ENCODE assay signal across 5 worm cellular contexts in the genomic region with DNA sequence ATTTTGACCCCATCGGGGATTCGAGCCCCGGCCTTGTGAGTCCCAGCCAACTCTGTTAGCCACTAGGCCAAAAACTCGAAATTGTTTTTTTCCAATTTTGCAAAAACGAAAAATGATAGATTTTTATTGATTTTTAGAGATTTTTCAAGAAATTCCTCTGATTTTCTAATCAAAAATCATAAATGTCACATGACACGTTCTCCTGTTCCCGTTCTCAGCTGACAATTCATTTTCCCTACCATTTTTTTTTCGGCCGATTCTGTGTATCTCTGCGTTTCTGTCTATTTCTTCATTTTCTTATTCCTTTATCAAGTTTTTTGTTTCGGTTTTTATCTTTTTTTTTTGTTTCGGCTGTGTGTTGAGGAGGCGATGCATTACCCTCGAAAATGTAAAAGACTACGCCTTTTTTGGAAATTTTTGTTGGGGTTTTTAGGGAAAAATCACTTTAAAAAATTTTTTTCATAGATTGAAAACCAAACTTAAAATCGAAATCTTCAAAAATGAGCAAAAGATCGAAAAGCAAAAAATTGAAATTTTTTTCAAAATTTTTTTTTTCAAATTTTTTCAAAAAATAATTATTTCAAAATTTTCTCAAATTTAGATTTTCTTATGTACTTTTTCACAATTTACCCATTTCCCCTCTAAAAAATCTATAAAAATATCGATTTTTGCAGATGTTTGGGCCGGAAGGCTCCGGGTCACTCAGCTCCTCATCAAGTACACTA.
TF ChIP-seq lines count a peak whose summit lies in the region.

A gene (plus strand): TSS at position 675 of the 725 bp plus-strand sequence.

TF ChIP-seq in whole organism, L1 larva, 84 proteins besides CTCF, POLR2A, EP300 and RAD21 (continues in another document):
- TF ChIP-seq nhr-85 (tag; lab: Kevin White, UChicago) (peak; percentile 78), efl-1 (optimal IDR thresholded peaks at IDR 0.05; lab: Kevin White, UChicago) (no peak), efl-1 (GFP tag; optimal IDR thresholded peaks at IDR 0.05 in 1 of 2; lab: Kevin White, UChicago) (peak in 1 of 2 experiments; percentile 60), mef-2 (tag; optimal IDR thresholded peaks at IDR 0.05; lab: Kevin White, UChicago) (no peak), nhr-76 (tag; optimal IDR thresholded peaks at IDR 0.05; lab: Kevin White, UChicago) (no peak), blmp-1 (tag; optimal IDR thresholded peaks at IDR 0.05; lab: Kevin White, UChicago) (peak; percentile 63), lin-14 (GFP tag; optimal IDR thresholded peaks at IDR 0.05; lab: Kevin White, UChicago) (peak; percentile 36), ets-5 (GFP tag; IDR thresholded peaks at IDR 0.05; lab: Robert Waterston, UW) (no peak), fos-1 (tag; optimal IDR thresholded peaks at IDR 0.05; lab: Kevin White, UChicago) (no peak), nhr-12 (tag; optimal IDR thresholded peaks at IDR 0.05; lab: Kevin White, UChicago) (no peak), snpc-4 (tag; optimal IDR thresholded peaks at IDR 0.05; lab: Kevin White, UChicago) (no peak), lin-35 (GFP tag; optimal IDR thresholded peaks at IDR 0.05; lab: Kevin White, UChicago) (peak in 1 of 2 experiments; percentile 6), ceh-82 (tag; optimal IDR thresholded peaks at IDR 0.05; lab: Kevin White, UChicago) (no peak), fkh-10 (GFP tag; optimal IDR thresholded peaks at IDR 0.05; lab: Kevin White, UChicago) (no peak), elt-3 (tag; optimal IDR thresholded peaks at IDR 0.05; lab: Kevin White, UChicago) (peak in 1 of 6 experiments; percentile 3), elt-2 (tag; optimal IDR thresholded peaks at IDR 0.05; lab: Kevin White, UChicago) (peak; percentile 30), zip-4 (GFP tag; optimal IDR thresholded peaks at IDR 0.05; lab: Kevin White, UChicago) (no peak)

TF ChIP-seq in whole organism, L2 larva, 48 proteins besides CTCF, POLR2A, EP300 and RAD21:
- TF ChIP-seq ama-1 (optimal IDR thresholded peaks at IDR 0.05; lab: Kevin White, UChicago) (no peak), sma-3 (GFP tag; optimal IDR thresholded peaks at IDR 0.05; lab: Kevin White, UChicago) (peak; percentile 36), fos-1 (tag; optimal IDR thresholded peaks at IDR 0.05; lab: Kevin White, UChicago) (peak; percentile 19), blmp-1 (tag; optimal IDR thresholded peaks at IDR 0.05; lab: Kevin White, UChicago; ENCODE audit: insufficient read depth) (peak; percentile 32), F13H6.1 (tag; optimal IDR thresholded peaks at IDR 0.05; lab: Kevin White, UChicago) (peak; percentile 9), lsy-2 (tag; optimal IDR thresholded peaks at IDR 0.05; lab: Kevin White, UChicago) (peak in 1 of 2 experiments; percentile 18), sma-9 (GFP tag; optimal IDR thresholded peaks at IDR 0.05; lab: Kevin White, UChicago) (peak; percentile 42), sma-9 (tag; optimal IDR thresholded peaks at IDR 0.05; lab: Kevin White, UChicago) (no peak), nhr-25 (tag; optimal IDR thresholded peaks at IDR 0.05; lab: Kevin White, UChicago) (peak; percentile 59), gmeb-1 (tag; optimal IDR thresholded peaks at IDR 0.05; lab: Kevin White, UChicago) (peak; percentile 3), nhr-23 (tag; optimal IDR thresholded peaks at IDR 0.05; lab: Kevin White, UChicago) (no peak), nhr-21 (tag; optimal IDR thresholded peaks at IDR 0.05; lab: Kevin White, UChicago) (peak; percentile 14), crh-2 (tag; optimal IDR thresholded peaks at IDR 0.05; lab: Kevin White, UChicago) (peak; percentile 61), mbf-1 (tag; optimal IDR thresholded peaks at IDR 0.05; lab: Kevin White, UChicago) (no peak)

TF ChIP-seq in whole organism, L3 larva, 47 proteins besides CTCF, POLR2A, EP300 and RAD21 (continues in another document):
- TF ChIP-seq ztf-11 (tag; optimal IDR thresholded peaks at IDR 0.05; lab: Kevin White, UChicago) (no peak), nhr-77 (tag; optimal IDR thresholded peaks at IDR 0.05; lab: Kevin White, UChicago) (no peak), lsy-12 (tag; optimal IDR thresholded peaks at IDR 0.05; lab: Kevin White, UChicago) (no peak), ztf-4 (tag; optimal IDR thresholded peaks at IDR 0.05; lab: Kevin White, UChicago) (no peak), fkh-2 (tag; optimal IDR thresholded peaks at IDR 0.05; lab: Kevin White, UChicago) (no peak), unc-39 (tag; optimal IDR thresholded peaks at IDR 0.05; lab: Kevin White, UChicago) (no peak), nfya-1 (tag; optimal IDR thresholded peaks at IDR 0.05; lab: Kevin White, UChicago; ENCODE audit: insufficient read depth) (peak; percentile 29), tbx-2 (tag; optimal IDR thresholded peaks at IDR 0.05; lab: Kevin White, UChicago) (no peak), ZK546.5 (tag; optimal IDR thresholded peaks at IDR 0.05; lab: Kevin White, UChicago) (no peak), nhr-23 (tag; optimal IDR thresholded peaks at IDR 0.05; lab: Kevin White, UChicago) (peak; percentile 74), nhr-76 (tag; optimal IDR thresholded peaks at IDR 0.05; lab: Kevin White, UChicago) (no peak), lin-39 (tag; optimal IDR thresholded peaks at IDR 0.05; lab: Kevin White, UChicago) (no peak), hmg-11 (tag; optimal IDR thresholded peaks at IDR 0.05; lab: Kevin White, UChicago) (no peak), nhr-12 (tag; optimal IDR thresholded peaks at IDR 0.05; lab: Kevin White, UChicago) (no peak), lin-15B (tag; optimal IDR thresholded peaks at IDR 0.05; lab: Kevin White, UChicago) (no peak), aly-2 (tag; optimal IDR thresholded peaks at IDR 0.05; lab: Kevin White, UChicago) (no peak), nhr-237 (tag; optimal IDR thresholded peaks at IDR 0.05; lab: Kevin White, UChicago) (no peak), mml-1 (tag; optimal IDR thresholded peaks at IDR 0.05; lab: Kevin White, UChicago) (no peak), fkh-10 (GFP tag; optimal IDR thresholded peaks at IDR 0.05; lab: Kevin White, UChicago) (no peak), pqm-1 (tag; optimal IDR thresholded peaks at IDR 0.05; lab: Kevin White, UChicago) (peak; percentile 41)

TF ChIP-seq in whole organism, L4 larva, 104 proteins besides CTCF, POLR2A, EP300 and RAD21 (continues in another document):
- TF ChIP-seq nhr-102 (tag; optimal IDR thresholded peaks at IDR 0.05; lab: Kevin White, UChicago), result peak; percentile 28
- peak in 1 of 2 experiments; percentile 48 for TF ChIP-seq lsy-2 (tag; optimal IDR thresholded peaks at IDR 0.05; lab: Kevin White, UChicago)
- peak; percentile 35 for TF ChIP-seq nhr-10 (tag; optimal IDR thresholded peaks at IDR 0.05; lab: Kevin White, UChicago)
- no peak for TF ChIP-seq nhr-111 (GFP tag; optimal IDR thresholded peaks at IDR 0.05; lab: Kevin White, UChicago)
- TF ChIP-seq mxl-2 (GFP tag; conservative IDR thresholded peaks at IDR 0.05; lab: Robert Waterston, UW), result no peak
- peak; percentile 24 for TF ChIP-seq lin-13 (GFP tag; optimal IDR thresholded peaks at IDR 0.05; lab: Kevin White, UChicago)
- TF ChIP-seq unc-62 (GFP tag; optimal IDR thresholded peaks at IDR 0.05 in 1 of 2; lab: Kevin White, UChicago), result peak in 1 of 2 experiments; percentile 77
- TF ChIP-seq unc-62 (tag; optimal IDR thresholded peaks at IDR 0.05; lab: Kevin White, UChicago), result no peak
- TF ChIP-seq tra-1 (GFP tag; IDR thresholded peaks at IDR 0.05; lab: Robert Waterston, UW), result peak; percentile 83
- no peak for TF ChIP-seq hif-1 (tag; optimal IDR thresholded peaks at IDR 0.05; lab: Kevin White, UChicago)
- peak; percentile 92 for TF ChIP-seq hlh-11 (tag; optimal IDR thresholded peaks at IDR 0.05; lab: Kevin White, UChicago)
- TF ChIP-seq daf-16 (GFP tag; optimal IDR thresholded peaks at IDR 0.05; lab: Kevin White, UChicago), result no peak
- TF ChIP-seq daf-16 (tag; optimal IDR thresholded peaks at IDR 0.05; lab: Kevin White, UChicago), result peak; percentile 52
- TF ChIP-seq pqm-1 (tag; optimal IDR thresholded peaks at IDR 0.05; lab: Kevin White, UChicago), result peak; percentile 60
- peak; percentile 86 for TF ChIP-seq dmd-6 (GFP tag; IDR thresholded peaks at IDR 0.05; lab: Robert Waterston, UW)
- no peak for TF ChIP-seq nhr-25 (tag; optimal IDR thresholded peaks at IDR 0.05; lab: Kevin White, UChicago; ENCODE audit: borderline replicate concordance, insufficient read depth)
- TF ChIP-seq aha-1 (tag; lab: Kevin White, UChicago), result peak; percentile 82
- TF ChIP-seq dve-1 (tag; optimal IDR thresholded peaks at IDR 0.05; lab: Kevin White, UChicago; ENCODE audit: insufficient read depth), result peak; percentile 84
- TF ChIP-seq hlh-30 (tag; optimal IDR thresholded peaks at IDR 0.05; lab: Kevin White, UChicago; ENCODE audit: insufficient read depth), result peak; percentile 88

TF ChIP-seq in whole organism, young adult, 124 proteins besides CTCF, POLR2A, EP300 and RAD21 (continues in another document):
- TF ChIP-seq hlh-26 (GFP tag; conservative IDR thresholded peaks at IDR 0.05; lab: Robert Waterston, UW), result no peak
- TF ChIP-seq attf-3 (GFP tag; conservative IDR thresholded peaks at IDR 0.05; lab: Robert Waterston, UW), result no peak
- no peak for TF ChIP-seq snpc-1.3 (tag; optimal IDR thresholded peaks at IDR 0.05; lab: Kevin White, UChicago; ENCODE audit: insufficient read depth)
- TF ChIP-seq sdz-38 (tag; optimal IDR thresholded peaks at IDR 0.05; lab: Kevin White, UChicago), result no peak
- peak; percentile 24; the same call in 1 of the 2 replicates for TF ChIP-seq nfyb-1 (GFP tag; IDR thresholded peaks at IDR 0.05; lab: Robert Waterston, UW)
- TF ChIP-seq K11D2.4 (GFP tag; IDR thresholded peaks at IDR 0.05; lab: Robert Waterston, UW), result peak; percentile 69
- no peak for TF ChIP-seq Y56A3A.18 (GFP tag; IDR thresholded peaks at IDR 0.05; lab: Robert Waterston, UW)
- TF ChIP-seq let-526 (GFP tag; IDR thresholded peaks at IDR 0.05; lab: Robert Waterston, UW), result no peak
- no peak for TF ChIP-seq chd-7 (tag; optimal IDR thresholded peaks at IDR 0.05; lab: Kevin White, UChicago)
- TF ChIP-seq ztf-26 (tag; optimal IDR thresholded peaks at IDR 0.05; lab: Kevin White, UChicago), result peak; percentile 50
- no peak for TF ChIP-seq F33H1.4 (GFP tag; IDR thresholded peaks at IDR 0.05; lab: Robert Waterston, UW)
- no peak for TF ChIP-seq F55B11.4 (tag; optimal IDR thresholded peaks at IDR 0.05; lab: Kevin White, UChicago; ENCODE audit: borderline replicate concordance, insufficient read depth)
- TF ChIP-seq cebp-1 (GFP tag; IDR thresholded peaks at IDR 0.05; lab: Robert Waterston, UW), result no peak
- peak; percentile 53 for TF ChIP-seq cebp-1 (tag; optimal IDR thresholded peaks at IDR 0.05; lab: Kevin White, UChicago)
- no peak for TF ChIP-seq ZK185.1 (tag; optimal IDR thresholded peaks at IDR 0.05; lab: Kevin White, UChicago; ENCODE audit: poor library complexity, severe bottlenecking)
- no peak for TF ChIP-seq F52B5.7 (tag; optimal IDR thresholded peaks at IDR 0.05; lab: Kevin White, UChicago)
- TF ChIP-seq rec-8 (tag; optimal IDR thresholded peaks at IDR 0.05; lab: Kevin White, UChicago), result no peak
- TF ChIP-seq die-1 (tag; optimal IDR thresholded peaks at IDR 0.05; lab: Kevin White, UChicago), result no peak
- TF ChIP-seq bed-1 (GFP tag; IDR thresholded peaks at IDR 0.05; lab: Robert Waterston, UW), result no peak
- peak; percentile 33 for TF ChIP-seq attf-5 (GFP tag; optimal IDR thresholded peaks at IDR 0.05; lab: Kevin White, UChicago)
- no peak for TF ChIP-seq B0035.1 (tag; optimal IDR thresholded peaks at IDR 0.05; lab: Kevin White, UChicago)
- no peak for TF ChIP-seq F39B2.1 (GFP tag; IDR thresholded peaks at IDR 0.05; lab: Robert Waterston, UW)
